Worm (Caenorhabditis elegans) whole organism, L4 larva: Measurements from ENCODE around the gene T26C5.5.

Experiments used
- F49E8.2 ChIP-seq: sonication (generic microtip); optimal IDR thresholded peaks from 2 replicates; lab custom pipeline; 2016; ENCODE audit warnings: missing compliant biosample characterization, mild to moderate bottlenecking, missing genetic modification characterization, borderline replicate concordance
- R02D3.7 ChIP-seq: fragments of 150-350 bp; sonication (generic microtip); optimal IDR thresholded peaks from 3 replicates; lab custom pipeline; 2014; ENCODE audit warnings: missing biosample characterization, missing genetic modification characterization
- Y75B8A.6 ChIP-seq: fragments of 200-800 bp; sonication (Bioruptor generic); IDR thresholded peaks from 2 replicates; pipeline ENCODE4 v1.3.6; 2022; ENCODE audit warnings: missing genetic modification reagents, missing genetic modification characterization, missing compliant biosample characterization
- ZK337.2 ChIP-seq: fragments of 200-800 bp; sonication (Bioruptor generic); IDR thresholded peaks from 2 replicates; pipeline ENCODE4 v1.3.6; 2022; ENCODE audit warnings: missing genetic modification reagents, missing genetic modification characterization, missing compliant biosample characterization
- ceh-32 ChIP-seq: sonication (generic microtip); optimal IDR thresholded peaks from 2 replicates; lab custom pipeline; 2016; ENCODE audit warnings: mild to moderate bottlenecking, missing genetic modification characterization, missing compliant biosample characterization; ENCODE audit not compliant: poor library complexity
- ceh-44 ChIP-seq: fragments of 200-800 bp; sonication (Bioruptor generic); IDR thresholded peaks from 2 replicates; pipeline ENCODE4 v1.3.6; 2022; ENCODE audit warnings: missing genetic modification reagents, missing genetic modification characterization, missing compliant biosample characterization
- ceh-62 ChIP-seq: sonication (generic microtip); optimal IDR thresholded peaks from 2 replicates; lab custom pipeline; 2017; ENCODE audit warnings: missing biosample characterization, missing genetic modification characterization
- cey-2 ChIP-seq: sonication (generic microtip); optimal IDR thresholded peaks from 3 replicates; lab custom pipeline; 2017; ENCODE audit warnings: missing genetic modification characterization, mild to moderate bottlenecking, missing compliant biosample characterization, antibody characterized with exemption, borderline replicate concordance; ENCODE audit not compliant: insufficient read depth
- ctbp-1 ChIP-seq: fragments of 200-800 bp; sonication (Bioruptor generic); IDR thresholded peaks from 2 replicates; pipeline ENCODE4 v1.3.6; 2022; ENCODE audit warnings: missing genetic modification reagents, missing genetic modification characterization, missing compliant biosample characterization
- daf-12 ChIP-seq: fragments of 150-350 bp; optimal IDR thresholded peaks from 2 replicates; lab custom pipeline; 2014; ENCODE audit warnings: missing biosample characterization, missing genetic modification reagents, missing genetic modification characterization
- daf-16 ChIP-seq, 3 experiments: sonication (generic microtip); optimal IDR thresholded peaks; 2 replicates each; lab custom pipeline; 2016 to 2017; ENCODE audit warnings: missing genetic modification characterization in 3 of 3, missing genetic modification reagents in 3 of 3, mild to moderate bottlenecking in 2 of 3, missing compliant biosample characterization in 2 of 3, missing biosample characterization in 1 of 3, moderate library complexity in 1 of 3
- dmd-6 ChIP-seq: fragments of 200-800 bp; sonication (Bioruptor generic); IDR thresholded peaks from 2 replicates; pipeline ENCODE4 v1.3.6; 2022; ENCODE audit warnings: missing genetic modification reagents, missing genetic modification characterization, missing compliant biosample characterization
- dmd-9 ChIP-seq: fragments of 200-800 bp; sonication (Bioruptor generic); IDR thresholded peaks from 2 replicates; pipeline ENCODE4 v1.3.6; 2022; ENCODE audit warnings: missing genetic modification reagents, missing genetic modification characterization, missing compliant biosample characterization
- dpl-1 ChIP-seq: fragments of 150-350 bp; optimal IDR thresholded peaks from 2 replicates; lab custom pipeline; 2014; ENCODE audit warnings: missing biosample characterization, missing genetic modification reagents, missing genetic modification characterization
- duxl-1 ChIP-seq: sonication (generic microtip); optimal IDR thresholded peaks from 2 replicates; lab custom pipeline; 2016; ENCODE audit warnings: mild to moderate bottlenecking, missing genetic modification characterization, moderate library complexity, missing compliant biosample characterization; ENCODE audit not compliant: poor library complexity
- dve-1 ChIP-seq: sonication (generic microtip); optimal IDR thresholded peaks from 2 replicates; lab custom pipeline; 2017; ENCODE audit warnings: antibody characterized with exemption, mild to moderate bottlenecking, missing genetic modification characterization, missing compliant biosample characterization; ENCODE audit not compliant: insufficient read depth
- gei-8 ChIP-seq: fragments of 200-800 bp; sonication (Bioruptor generic); optimal IDR thresholded peaks from 2 replicates; lab custom pipeline; 2018; ENCODE audit warnings: mild to moderate bottlenecking, missing genetic modification characterization, missing compliant biosample characterization
- hmg-1.1 ChIP-seq: fragments of 200-800 bp; sonication (Bioruptor generic); IDR thresholded peaks from 2 replicates; pipeline ENCODE4 v1.3.6; 2022; ENCODE audit warnings: missing genetic modification reagents, missing genetic modification characterization, missing compliant biosample characterization
- jun-1 ChIP-seq: fragments of 150-350 bp; optimal IDR thresholded peaks from 2 replicates; lab custom pipeline; 2014; ENCODE audit warnings: missing biosample characterization, missing genetic modification reagents, missing genetic modification characterization
- lin-1 ChIP-seq: fragments of 200-800 bp; sonication (Bioruptor generic); IDR thresholded peaks from 2 replicates; pipeline ENCODE4 v1.3.6; 2022; ENCODE audit warnings: missing genetic modification reagents, missing genetic modification characterization, missing compliant biosample characterization
- lin-15B ChIP-seq: fragments of 150-350 bp; sonication (generic microtip); optimal IDR thresholded peaks from 3 replicates; lab custom pipeline; 2014; ENCODE audit warnings: missing biosample characterization, missing genetic modification characterization
- lin-39 ChIP-seq: fragments of 150-350 bp; optimal IDR thresholded peaks from 2 replicates; lab custom pipeline; 2014; ENCODE audit warnings: missing biosample characterization, missing genetic modification reagents, missing genetic modification characterization
- lsy-2 ChIP-seq, 2 experiments: fragments of 150-350 bp in 1 of 2; sonication (generic microtip) in 1 of 2; optimal IDR thresholded peaks; 2 replicates each; lab custom pipeline; 2014 to 2017; ENCODE audit warnings: missing biosample characterization in 2 of 2, missing genetic modification characterization in 2 of 2
- madf-9 ChIP-seq: fragments of 200-800 bp; sonication (Bioruptor generic); conservative IDR thresholded peaks from 2 replicates; pipeline ENCODE4 v1.3.6; 2022; ENCODE audit warnings: missing genetic modification reagents, missing genetic modification characterization, missing compliant biosample characterization
- mdl-1 ChIP-seq, 2 experiments: fragments of 150-350 bp in 1 of 2; sonication (generic microtip) in 1 of 2; optimal IDR thresholded peaks; 2 replicates each; lab custom pipeline; 2014 to 2017; ENCODE audit warnings: missing biosample characterization in 2 of 2, missing genetic modification characterization in 2 of 2
- mes-2 ChIP-seq: sonication (generic microtip); optimal IDR thresholded peaks from 2 replicates; lab custom pipeline; 2016; ENCODE audit warnings: missing genotype, mild to moderate bottlenecking, missing genetic modification characterization, missing compliant biosample characterization; ENCODE audit not compliant: poor library complexity, severe bottlenecking
- mxl-2 ChIP-seq: fragments of 200-800 bp; sonication (Bioruptor generic); conservative IDR thresholded peaks from 2 replicates; pipeline ENCODE4 v1.3.6; 2022; ENCODE audit warnings: missing genetic modification reagents, missing genetic modification characterization, missing compliant biosample characterization
- nhr-11 ChIP-seq: fragments of 150-350 bp; optimal IDR thresholded peaks from 2 replicates; lab custom pipeline; 2014; ENCODE audit warnings: missing biosample characterization, missing genetic modification characterization
- nhr-237 ChIP-seq: sonication (generic microtip); optimal IDR thresholded peaks from 2 replicates; lab custom pipeline; 2017; ENCODE audit warnings: missing biosample characterization, missing genetic modification characterization
- nhr-25 ChIP-seq: sonication (generic microtip); optimal IDR thresholded peaks from 2 replicates; lab custom pipeline; 2017; ENCODE audit warnings: missing genetic modification characterization, mild to moderate bottlenecking, missing compliant biosample characterization, antibody characterized with exemption, moderate library complexity, borderline replicate concordance; ENCODE audit not compliant: insufficient read depth
- nhr-28 ChIP-seq: fragments of 150-350 bp; optimal IDR thresholded peaks from 2 replicates; lab custom pipeline; 2014; ENCODE audit warnings: missing biosample characterization, missing genetic modification characterization
- nhr-41 ChIP-seq: fragments of 200-800 bp; sonication (Bioruptor generic); IDR thresholded peaks from 2 replicates; pipeline ENCODE4 v1.3.6; 2022; ENCODE audit warnings: missing genetic modification reagents, missing genetic modification characterization, missing compliant biosample characterization
- nhr-76 ChIP-seq: fragments of 150-350 bp; optimal IDR thresholded peaks from 2 replicates; lab custom pipeline; 2014; ENCODE audit warnings: missing biosample characterization, missing genetic modification characterization
- pqm-1 ChIP-seq: sonication (generic microtip); optimal IDR thresholded peaks from 2 replicates; lab custom pipeline; 2017; ENCODE audit warnings: missing biosample characterization, missing genetic modification characterization
- rbr-2 ChIP-seq: sonication (generic microtip); optimal IDR thresholded peaks from 2 replicates; lab custom pipeline; 2016; ENCODE audit warnings: missing genotype, missing genetic modification characterization, missing compliant biosample characterization
- saeg-2 ChIP-seq: fragments of 200-800 bp; sonication (Bioruptor generic); IDR thresholded peaks from 2 replicates; pipeline ENCODE4 v1.3.6; 2022; ENCODE audit warnings: missing genetic modification reagents, missing genetic modification characterization, missing compliant biosample characterization
- set-16 ChIP-seq: fragments of 200-800 bp; sonication (Bioruptor generic); IDR thresholded peaks from 2 replicates; pipeline ENCODE4 v1.3.6; 2022; ENCODE audit warnings: missing genetic modification reagents, missing genetic modification characterization, missing compliant biosample characterization
- skn-1 ChIP-seq: fragments of 150-350 bp; optimal IDR thresholded peaks from 2 replicates; lab custom pipeline; 2014; ENCODE audit warnings: missing biosample characterization, missing genetic modification characterization
- unc-62 ChIP-seq, 3 experiments: fragments of 150-350 bp in 1 of 3; sonication (generic microtip); optimal IDR thresholded peaks in 2 of 3; peaks in 1 of 3; 1 replicate in 1 of 3; 2 replicates in 2 of 3; lab custom pipeline; 2014 to 2017; ENCODE audit warnings: missing biosample characterization in 3 of 3, missing genetic modification characterization in 3 of 3, missing genetic modification reagents in 3 of 3, missing genotype in 1 of 3
- vab-7 ChIP-seq: fragments of 200-800 bp; sonication (Bioruptor generic); IDR thresholded peaks from 2 replicates; pipeline ENCODE4 v1.3.6; 2022; ENCODE audit warnings: missing genetic modification reagents, missing genetic modification characterization, missing compliant biosample characterization
- zag-1 ChIP-seq: fragments of 150-350 bp; optimal IDR thresholded peaks from 2 replicates; lab custom pipeline; 2014; ENCODE audit warnings: missing biosample characterization, missing genetic modification characterization
- zfp-2 ChIP-seq: sonication (generic microtip); optimal IDR thresholded peaks from 2 replicates; lab custom pipeline; 2016; ENCODE audit warnings: mild to moderate bottlenecking, missing genetic modification characterization, missing compliant biosample characterization
- zfp-3 ChIP-seq: fragments of 200-800 bp; sonication (Bioruptor generic); conservative IDR thresholded peaks from 2 replicates; pipeline ENCODE4 v1.3.6; 2022; ENCODE audit warnings: missing genetic modification reagents, missing genetic modification characterization, missing compliant biosample characterization
- zip-11 ChIP-seq: fragments of 200-800 bp; sonication (Bioruptor generic); IDR thresholded peaks from 2 replicates; pipeline ENCODE4 v1.3.6; 2022; ENCODE audit warnings: missing genetic modification characterization, missing compliant biosample characterization

T26C5.5 gene

DNA sequence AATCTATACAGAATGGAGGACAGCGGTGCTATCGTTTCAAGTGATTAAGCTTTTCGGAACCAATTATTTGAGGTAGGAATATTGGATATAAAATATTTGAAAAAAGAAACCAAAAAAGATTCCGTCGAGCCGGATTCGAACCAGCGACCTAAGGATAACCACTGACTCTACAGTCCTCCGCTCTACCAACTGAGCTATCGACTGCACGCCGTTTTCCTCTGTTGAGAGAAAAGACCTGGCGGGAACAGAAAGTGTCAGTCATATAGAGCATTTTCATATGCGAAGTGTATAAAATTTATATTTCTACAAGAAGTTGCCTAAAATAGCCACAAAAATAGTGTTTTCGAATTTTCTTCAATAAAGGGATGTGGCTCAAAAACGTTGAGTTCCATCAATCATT is 34.9 kb downstream of the T26C5.5 start (continued):
- no peak for TF ChIP-seq nhr-76 (tag; lab: Kevin White, UChicago)
- no peak for TF ChIP-seq mdl-1 (tag; optimal IDR thresholded peaks at IDR 0.05; lab: Kevin White, UChicago)
- TF ChIP-seq nhr-237 (tag; lab: Kevin White, UChicago) = no peak
- no peak for TF ChIP-seq zip-11
- no peak for TF ChIP-seq dmd-9
- TF ChIP-seq lin-1 (GFP tag; lab: Robert Waterston, UW) = peak; percentile 62
- peak; percentile 30 for TF ChIP-seq F49E8.2 (tag; lab: Kevin White, UChicago)
- peak; percentile 82 for TF ChIP-seq mes-2
- TF ChIP-seq daf-12 (tag; lab: Kevin White, UChicago) = no peak
- TF ChIP-seq Y75B8A.6 (GFP tag; lab: Robert Waterston, UW) = no peak
- no peak for TF ChIP-seq ceh-44
- no peak for TF ChIP-seq ceh-32
- TF ChIP-seq lsy-2 (tag; optimal IDR thresholded peaks at IDR 0.05; lab: Kevin White, UChicago) = peak in 1 of 2 experiments; percentile 68
- no peak for TF ChIP-seq nhr-41 (GFP tag; lab: Robert Waterston, UW)
- no peak for TF ChIP-seq zfp-2 (tag; lab: Kevin White, UChicago)
- TF ChIP-seq ZK337.2 = no peak
- no peak for TF ChIP-seq jun-1
- no peak for TF ChIP-seq saeg-2
- TF ChIP-seq rbr-2 (tag; lab: Kevin White, UChicago) = peak; percentile 23
- TF ChIP-seq lin-15B = no peak
- TF ChIP-seq duxl-1 (tag; lab: Kevin White, UChicago) = peak; percentile 78
- TF ChIP-seq hmg-1.1 = no peak
- TF ChIP-seq nhr-25 (tag; lab: Kevin White, UChicago) = no peak
- no peak for TF ChIP-seq zfp-3 (GFP tag; lab: Robert Waterston, UW)
- TF ChIP-seq dpl-1 (GFP tag; lab: Kevin White, UChicago) = peak; percentile 15
- TF ChIP-seq ctbp-1 (GFP tag; lab: Robert Waterston, UW) = no peak
- TF ChIP-seq gei-8 (GFP tag; lab: Kevin White, UChicago) = no peak
- peak; percentile 65; the same call in 1 of the 2 replicates for TF ChIP-seq vab-7 (GFP tag; lab: Robert Waterston, UW)
- TF ChIP-seq nhr-11 (tag; lab: Kevin White, UChicago) = no peak
- no peak for TF ChIP-seq set-16 (GFP tag; lab: Robert Waterston, UW)

DNA sequence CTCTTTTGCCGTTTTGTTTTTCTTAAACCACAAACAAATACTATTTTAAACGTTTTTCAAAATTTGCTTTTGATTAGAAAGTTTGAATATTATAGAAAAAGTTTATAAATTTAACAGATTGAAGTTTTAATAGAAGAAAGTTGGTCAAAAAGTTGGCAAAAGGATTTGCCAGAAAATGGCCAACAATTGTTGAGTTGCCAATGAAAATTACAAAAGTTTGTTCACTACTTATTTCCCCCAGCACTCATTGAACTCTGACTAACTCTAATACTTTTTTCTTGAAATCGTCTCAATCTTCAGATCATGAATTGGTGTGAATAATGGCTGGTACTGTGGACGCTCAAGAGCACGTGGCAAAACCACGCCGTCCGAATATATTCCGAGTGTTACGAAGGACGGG is 36.5 kb downstream of the T26C5.5 start, which contains the start of gene ZK1067.4:
ZK1067.4 (plus strand) TSS at position 301 of the 400 bp plus-strand sequence.
- TF ChIP-seq R02D3.7 (no peak), unc-62 (GFP tag; optimal IDR thresholded peaks at IDR 0.05 in 1 of 2; lab: Kevin White, UChicago) (peak in 1 of 2 experiments; percentile 50), unc-62 (tag; optimal IDR thresholded peaks at IDR 0.05; lab: Kevin White, UChicago) (no peak)

DNA sequence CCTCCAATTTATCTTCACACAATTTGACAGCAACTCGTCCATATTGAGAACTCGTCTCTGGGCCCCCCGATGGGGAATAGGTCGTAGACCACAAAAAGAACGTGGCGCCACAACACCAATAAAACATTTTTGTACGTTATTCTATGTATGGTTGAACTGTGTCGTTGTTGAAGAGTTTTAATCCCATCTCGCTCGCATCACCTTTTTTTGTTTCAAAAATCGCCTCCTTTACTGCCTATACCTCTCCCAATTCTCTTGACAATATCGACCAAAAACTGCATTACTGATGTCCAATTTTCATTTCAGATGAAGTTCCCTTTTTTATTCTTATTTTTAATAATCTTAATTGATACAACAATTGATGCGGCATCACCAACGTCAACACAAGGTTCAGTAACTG is 49.3 kb downstream of the T26C5.5 start, which contains the start of gene let-23:
let-23 (plus strand) TSS at position 301 of the 400 bp plus-strand sequence.
- no peak for TF ChIP-seq madf-9 (GFP tag; lab: Robert Waterston, UW)

ce11 chrII:9196325-9196724 is 50.2 kb downstream of the T26C5.5 start:
- TF ChIP-seq vab-7 (GFP tag; lab: Robert Waterston, UW) (no peak), mdl-1 (tag; optimal IDR thresholded peaks at IDR 0.05; lab: Kevin White, UChicago) (no peak), dve-1 (tag; lab: Kevin White, UChicago) (peak; percentile 46), ceh-44 (no peak), zag-1 (tag; lab: Kevin White, UChicago) (no peak), dpl-1 (GFP tag; lab: Kevin White, UChicago) (no peak), mxl-2 (GFP tag; lab: Robert Waterston, UW) (no peak), pqm-1 (tag; lab: Kevin White, UChicago) (peak; percentile 86), lin-1 (GFP tag; lab: Robert Waterston, UW) (no peak), nhr-28 (tag; lab: Kevin White, UChicago) (peak; percentile 43), cey-2 (tag; lab: Kevin White, UChicago) (no peak), dmd-6 (GFP tag; lab: Robert Waterston, UW) (peak; percentile 58; the same call in 1 of the 2 replicates), daf-16 (GFP tag; optimal IDR thresholded peaks at IDR 0.05; lab: Kevin White, UChicago) (no peak), daf-16 (tag; optimal IDR thresholded peaks at IDR 0.05; lab: Kevin White, UChicago) (peak; percentile 79), lin-39 (no peak), skn-1 (tag; lab: Kevin White, UChicago) (no peak), ceh-62 (no peak), nhr-76 (tag; lab: Kevin White, UChicago) (no peak), rbr-2 (tag; lab: Kevin White, UChicago) (no peak)
